Worm (Caenorhabditis elegans) whole organism, young adult: ENCODE data around the gene F55G7.4.

ENCODE experiments used
- B0261.1 ChIP-seq: sonication (generic microtip); optimal IDR thresholded peaks from 2 replicates; lab custom pipeline; 2016; ENCODE audit warnings: mild to moderate bottlenecking, missing genetic modification characterization, moderate library complexity, missing compliant biosample characterization
- C06A6.2 ChIP-seq: fragments of 200-800 bp; sonication (Bioruptor generic); conservative IDR thresholded peaks from 2 replicates; pipeline ENCODE4 v1.3.6; 2022; ENCODE audit warnings: missing genetic modification characterization, missing compliant biosample characterization
- F33H1.4 ChIP-seq: fragments of 200-800 bp; sonication (Bioruptor generic); IDR thresholded peaks from 2 replicates; pipeline ENCODE4 v1.3.6; 2022; ENCODE audit warnings: missing genetic modification reagents, missing genetic modification characterization, missing compliant biosample characterization
- F52B5.7 ChIP-seq: sonication (generic microtip); optimal IDR thresholded peaks from 2 replicates; lab custom pipeline; 2016; ENCODE audit warnings: mild to moderate bottlenecking, missing genetic modification characterization, missing compliant biosample characterization
- F55B11.4 ChIP-seq: sonication (generic microtip); optimal IDR thresholded peaks from 2 replicates; lab custom pipeline; 2016; ENCODE audit warnings: missing compliant biosample characterization, missing genetic modification characterization, borderline replicate concordance; ENCODE audit not compliant: insufficient read depth
- F57C9.4 ChIP-seq: sonication (generic microtip); optimal IDR thresholded peaks from 2 replicates; lab custom pipeline; 2017; ENCODE audit warnings: mild to moderate bottlenecking, missing genetic modification characterization, missing compliant biosample characterization
- K12H6.12 ChIP-seq: fragments of 200-800 bp; sonication (Bioruptor generic); optimal IDR thresholded peaks from 2 replicates; lab custom pipeline; 2018; ENCODE audit warnings: mild to moderate bottlenecking, missing genetic modification characterization, missing compliant biosample characterization
- Y53F4B.3 ChIP-seq: fragments of 200-800 bp; sonication (Bioruptor generic); IDR thresholded peaks from 2 replicates; pipeline ENCODE4 v1.3.6; 2022; ENCODE audit warnings: missing genetic modification reagents, missing genetic modification characterization, missing compliant biosample characterization
- Y53G8AR.9 ChIP-seq: fragments of 200-800 bp; sonication (Bioruptor generic); conservative IDR thresholded peaks from 2 replicates; pipeline ENCODE4 v1.3.6; 2022; ENCODE audit warnings: missing genetic modification reagents, missing genetic modification characterization, missing compliant biosample characterization
- Y79H2A.3 ChIP-seq: fragments of 200-800 bp; sonication (Bioruptor generic); conservative IDR thresholded peaks from 2 replicates; pipeline ENCODE4 v1.3.6; 2022; ENCODE audit warnings: missing genetic modification reagents, missing genetic modification characterization, missing compliant biosample characterization
- atf-7 ChIP-seq: sonication (generic microtip); optimal IDR thresholded peaks from 2 replicates; lab custom pipeline; 2017; ENCODE audit warnings: mild to moderate bottlenecking, missing genetic modification characterization, missing compliant biosample characterization
- attf-6 ChIP-seq: fragments of 200-800 bp; sonication (Bioruptor generic); IDR thresholded peaks from 2 replicates; pipeline ENCODE4 v1.3.6; 2022; ENCODE audit warnings: missing genetic modification reagents, missing genetic modification characterization, missing compliant biosample characterization
- bed-1 ChIP-seq: fragments of 200-800 bp; sonication (Bioruptor generic); IDR thresholded peaks from 2 replicates; pipeline ENCODE4 v1.3.6; 2022; ENCODE audit warnings: missing genetic modification reagents, missing genetic modification characterization, missing compliant biosample characterization
- ccch-3 ChIP-seq: fragments of 200-800 bp; sonication (Bioruptor generic); optimal IDR thresholded peaks from 2 replicates; lab custom pipeline; 2018; ENCODE audit warnings: mild to moderate bottlenecking, missing genetic modification characterization, missing compliant biosample characterization
- cebp-2 ChIP-seq: fragments of 200-800 bp; sonication (Bioruptor generic); IDR thresholded peaks from 2 replicates; pipeline ENCODE4 v1.3.6; 2022; ENCODE audit warnings: missing genetic modification characterization, missing compliant biosample characterization
- ceh-100 ChIP-seq: fragments of 200-800 bp; sonication (Bioruptor generic); IDR thresholded peaks from 2 replicates; pipeline ENCODE4 v1.3.6; 2022; ENCODE audit warnings: missing genetic modification reagents, missing genetic modification characterization, missing compliant biosample characterization
- ceh-40 ChIP-seq: fragments of 200-800 bp; sonication (Bioruptor generic); IDR thresholded peaks from 2 replicates; pipeline ENCODE4 v1.3.6; 2022; ENCODE audit warnings: missing genetic modification characterization, missing compliant biosample characterization
- ceh-58 ChIP-seq: fragments of 200-800 bp; sonication (Bioruptor generic); IDR thresholded peaks from 2 replicates; pipeline ENCODE4 v1.3.6; 2022; ENCODE audit warnings: missing genetic modification characterization, missing compliant biosample characterization
- ceh-91 ChIP-seq: fragments of 200-800 bp; sonication (Bioruptor generic); IDR thresholded peaks from 2 replicates; pipeline ENCODE4 v1.3.6; 2022; ENCODE audit warnings: missing genetic modification reagents, missing genetic modification characterization, missing compliant biosample characterization
- dpff-1 ChIP-seq: sonication (generic microtip); optimal IDR thresholded peaks from 2 replicates; lab custom pipeline; 2017; ENCODE audit warnings: mild to moderate bottlenecking, missing genetic modification characterization, missing compliant biosample characterization
- efl-1 ChIP-seq: fragments of 150-350 bp; optimal IDR thresholded peaks from 2 replicates; lab custom pipeline; 2014; ENCODE audit warnings: missing biosample characterization, missing genetic modification reagents, missing genetic modification characterization
- egl-18 ChIP-seq: fragments of 200-800 bp; sonication (Bioruptor generic); IDR thresholded peaks from 2 replicates; pipeline ENCODE4 v1.3.6; 2022; ENCODE audit warnings: missing genetic modification reagents, missing genetic modification characterization, missing compliant biosample characterization
- egrh-3 ChIP-seq: fragments of 200-800 bp; sonication (Bioruptor generic); IDR thresholded peaks from 2 replicates; pipeline ENCODE4 v1.3.6; 2022; ENCODE audit warnings: missing genetic modification reagents, missing genetic modification characterization, missing compliant biosample characterization
- ekl-4 ChIP-seq: fragments of 200-800 bp; sonication (Bioruptor generic); IDR thresholded peaks from 2 replicates; pipeline ENCODE4 v1.3.6; 2022; ENCODE audit warnings: missing genetic modification reagents, missing genetic modification characterization, missing compliant biosample characterization
- fkh-3 ChIP-seq: sonication (generic microtip); optimal IDR thresholded peaks from 2 replicates; lab custom pipeline; 2016; ENCODE audit warnings: mild to moderate bottlenecking, missing genetic modification characterization, missing compliant biosample characterization
- him-1 ChIP-seq: sonication (generic microtip); optimal IDR thresholded peaks from 2 replicates; lab custom pipeline; 2016; ENCODE audit warnings: missing genotype, missing genetic modification reagents, missing genetic modification characterization, missing compliant biosample characterization
- hlh-12 ChIP-seq: sonication (generic microtip); optimal IDR thresholded peaks from 2 replicates; lab custom pipeline; 2016; ENCODE audit warnings: missing genetic modification characterization, missing compliant biosample characterization
- hmg-1.2 ChIP-seq: fragments of 200-800 bp; sonication (Bioruptor generic); IDR thresholded peaks from 2 replicates; pipeline ENCODE4 v1.3.6; 2022; ENCODE audit warnings: missing genetic modification reagents, missing genetic modification characterization, missing compliant biosample characterization
- lin-40 ChIP-seq: sonication (generic microtip); optimal IDR thresholded peaks from 2 replicates; lab custom pipeline; 2016; ENCODE audit warnings: missing genetic modification characterization, mild to moderate bottlenecking, missing compliant biosample characterization, missing genotype, missing genetic modification reagents
- lsy-27 ChIP-seq: sonication (generic microtip); optimal IDR thresholded peaks from 2 replicates; lab custom pipeline; 2017; ENCODE audit warnings: missing genetic modification characterization, mild to moderate bottlenecking, missing compliant biosample characterization, antibody characterized with exemption, missing genotype, borderline replicate concordance; ENCODE audit not compliant: insufficient read depth
- madf-10 ChIP-seq: sonication (generic microtip); optimal IDR thresholded peaks from 2 replicates; lab custom pipeline; 2016; ENCODE audit warnings: mild to moderate bottlenecking, missing genetic modification characterization, missing compliant biosample characterization
- madf-6 ChIP-seq: fragments of 200-800 bp; sonication (Bioruptor generic); IDR thresholded peaks from 2 replicates; pipeline ENCODE4 v1.3.6; 2022; ENCODE audit warnings: missing genetic modification reagents, missing genetic modification characterization, missing compliant biosample characterization
- mel-28 ChIP-seq: sonication (generic microtip); optimal IDR thresholded peaks from 2 replicates; lab custom pipeline; 2016; ENCODE audit warnings: borderline replicate concordance, mild to moderate bottlenecking, missing genetic modification characterization, missing compliant biosample characterization
- mes-4 ChIP-seq: sonication (generic microtip); optimal IDR thresholded peaks from 2 replicates; lab custom pipeline; 2016; ENCODE audit warnings: missing genotype, missing genetic modification characterization, missing compliant biosample characterization
- nfyb-1 ChIP-seq: fragments of 200-800 bp; sonication (Bioruptor generic); IDR thresholded peaks from 2 replicates; pipeline ENCODE4 v1.3.6; 2022; ENCODE audit warnings: missing genetic modification reagents, missing genetic modification characterization, missing compliant biosample characterization
- nhr-179 ChIP-seq: sonication (generic microtip); optimal IDR thresholded peaks from 2 replicates; lab custom pipeline; 2016; ENCODE audit warnings: mild to moderate bottlenecking, missing genetic modification characterization, missing compliant biosample characterization
- nhr-27 ChIP-seq: fragments of 200-800 bp; sonication (Bioruptor generic); optimal IDR thresholded peaks from 2 replicates; lab custom pipeline; 2018; ENCODE audit warnings: mild to moderate bottlenecking, missing genetic modification characterization, moderate library complexity, missing compliant biosample characterization
- nhr-80 ChIP-seq: sonication (generic microtip); optimal IDR thresholded peaks from 2 replicates; lab custom pipeline; 2016; ENCODE audit warnings: missing genetic modification characterization, missing compliant biosample characterization
- nhr-90 ChIP-seq: sonication (generic microtip); optimal IDR thresholded peaks from 2 replicates; lab custom pipeline; 2016; ENCODE audit warnings: missing genotype, mild to moderate bottlenecking, missing genetic modification characterization, missing compliant biosample characterization
- pha-4 ChIP-seq: fragments of 150-350 bp; sonication (generic microtip); optimal IDR thresholded peaks from 2 replicates; lab custom pipeline; 2014; ENCODE audit warnings: missing biosample characterization, missing genetic modification reagents, missing genetic modification characterization
- rec-8 ChIP-seq, 2 experiments: sonication (generic microtip); optimal IDR thresholded peaks; 2 replicates each; lab custom pipeline; 2016; ENCODE audit warnings: mild to moderate bottlenecking in 2 of 2, missing genetic modification characterization in 2 of 2, missing genetic modification reagents in 2 of 2, missing genotype in 2 of 2, missing biosample characterization in 1 of 2, missing compliant biosample characterization in 1 of 2, moderate library complexity in 1 of 2
- rpc-1 ChIP-seq, 2 experiments: fragments of 150-350 bp in 1 of 2; sonication (generic microtip) in 1 of 2; optimal IDR thresholded peaks; 2 replicates each; lab custom pipeline; 2014 to 2018; ENCODE audit warnings: missing biosample characterization in 1 of 2, missing genetic modification characterization in 1 of 2, missing genetic modification reagents in 1 of 2, missing genotype in 1 of 2
- sptf-2 ChIP-seq: fragments of 200-800 bp; sonication (Bioruptor generic); optimal IDR thresholded peaks from 2 replicates; lab custom pipeline; 2018; ENCODE audit warnings: mild to moderate bottlenecking, missing genetic modification characterization, missing compliant biosample characterization
- tbp1 ChIP-seq: fragments of 200-800 bp; sonication (Bioruptor generic); optimal IDR thresholded peaks from 2 replicates; lab custom pipeline; 2018; ENCODE audit warnings: mild to moderate bottlenecking, missing genetic modification characterization, missing compliant biosample characterization
- tlf-1 ChIP-seq: fragments of 200-800 bp; sonication (Bioruptor generic); optimal IDR thresholded peaks from 2 replicates; lab custom pipeline; 2018; ENCODE audit warnings: mild to moderate bottlenecking, missing genetic modification characterization, missing compliant biosample characterization
- zfh-2 ChIP-seq: fragments of 200-800 bp; sonication (Bioruptor generic); conservative IDR thresholded peaks from 2 replicates; pipeline ENCODE4 v1.3.6; 2022; ENCODE audit warnings: missing genetic modification reagents, missing genetic modification characterization, missing compliant biosample characterization
- ztf-26 ChIP-seq: sonication (generic microtip); optimal IDR thresholded peaks from 2 replicates; lab custom pipeline; 2017; ENCODE audit warnings: missing genetic modification characterization, missing compliant biosample characterization
- ztf-28 ChIP-seq: fragments of 200-800 bp; sonication (Bioruptor generic); IDR thresholded peaks from 2 replicates; pipeline ENCODE4 v1.3.6; 2022; ENCODE audit warnings: missing genetic modification reagents, missing genetic modification characterization, missing compliant biosample characterization
- ztf-6 ChIP-seq: fragments of 200-800 bp; sonication (Bioruptor generic); IDR thresholded peaks from 2 replicates; pipeline ENCODE4 v1.3.6; 2022; ENCODE audit warnings: missing genetic modification reagents, missing genetic modification characterization, missing compliant biosample characterization

Gene F55G7.4

ce11 chrX:11933547-11933946 lies 5.9 kb downstream of the F55G7.4 start (continued):
- no peak for TF ChIP-seq pha-4 (tag; lab: Kevin White, UChicago)
- TF ChIP-seq fkh-3 (tag; lab: Kevin White, UChicago) = no peak
- TF ChIP-seq Y53G8AR.9 (GFP tag; lab: Robert Waterston, UW) = no peak
- TF ChIP-seq C06A6.2 = no peak
- TF ChIP-seq lsy-27 (tag; lab: Kevin White, UChicago) = no peak
- TF ChIP-seq madf-10 = peak; percentile 35
- peak in 1 of 2 experiments; percentile 50 for TF ChIP-seq rec-8 (tag; optimal IDR thresholded peaks at IDR 0.05; lab: Kevin White, UChicago)
- TF ChIP-seq ceh-58 (GFP tag; lab: Robert Waterston, UW) = no peak
- TF ChIP-seq him-1 (tag; lab: Kevin White, UChicago) = peak; percentile 87
- 0 out of 2 replicates have a peak, but pooled peaks have one; percentile 26 for TF ChIP-seq Y53F4B.3 (GFP tag; lab: Robert Waterston, UW)
- TF ChIP-seq F57C9.4 (tag; lab: Kevin White, UChicago) = no peak
- TF ChIP-seq zfh-2 (GFP tag; lab: Robert Waterston, UW) = no peak
- TF ChIP-seq tbp1 (GFP tag; lab: Kevin White, UChicago) = peak; percentile 94
- TF ChIP-seq atf-7 = peak; percentile 26
- no peak for TF ChIP-seq F33H1.4
- no peak for TF ChIP-seq egrh-3 (GFP tag; lab: Robert Waterston, UW)
- TF ChIP-seq ceh-100 (GFP tag; lab: Robert Waterston, UW) = no peak
- TF ChIP-seq efl-1 (GFP tag; lab: Kevin White, UChicago) = no peak
- TF ChIP-seq dpff-1 (tag; lab: Kevin White, UChicago) = no peak
- TF ChIP-seq nhr-90 (tag; lab: Kevin White, UChicago) = peak; percentile 79
- TF ChIP-seq nhr-80 (tag; lab: Kevin White, UChicago) = no peak
- no peak for TF ChIP-seq mel-28
- no peak for TF ChIP-seq lin-40 (tag; lab: Kevin White, UChicago)
- TF ChIP-seq mes-4 (tag; lab: Kevin White, UChicago) = peak; percentile 2
- peak; percentile 71; the same call in 1 of the 2 replicates for TF ChIP-seq ztf-28 (GFP tag; lab: Robert Waterston, UW)
- no peak for TF ChIP-seq ztf-6
- peak; percentile 56; the same call in 1 of the 2 replicates for TF ChIP-seq bed-1 (GFP tag; lab: Robert Waterston, UW)
- peak; percentile 69 for TF ChIP-seq hmg-1.2 (GFP tag; lab: Robert Waterston, UW)
- TF ChIP-seq madf-6 (GFP tag; lab: Robert Waterston, UW) = no peak; the same call in 1 of the 2 replicates
- TF ChIP-seq hlh-12 = no peak
- TF ChIP-seq nfyb-1 (GFP tag; lab: Robert Waterston, UW) = peak; percentile 67
- TF ChIP-seq K12H6.12 (tag; lab: Kevin White, UChicago) = no peak
- no peak for TF ChIP-seq nhr-179
- no peak for TF ChIP-seq F52B5.7 (tag; lab: Kevin White, UChicago)
- TF ChIP-seq ccch-3 (GFP tag; lab: Kevin White, UChicago) = no peak
- TF ChIP-seq sptf-2 (GFP tag; lab: Kevin White, UChicago) = peak; percentile 46
- peak; percentile 85 for TF ChIP-seq cebp-2 (GFP tag; lab: Robert Waterston, UW)
- TF ChIP-seq Y79H2A.3 (GFP tag; lab: Robert Waterston, UW) = no peak
- no peak for TF ChIP-seq F55B11.4 (tag; lab: Kevin White, UChicago)
- TF ChIP-seq attf-6 (GFP tag; lab: Robert Waterston, UW) = peak; percentile 63
- no peak for TF ChIP-seq egl-18 (GFP tag; lab: Robert Waterston, UW)
- no peak for TF ChIP-seq nhr-27 (tag; lab: Kevin White, UChicago)
- TF ChIP-seq ceh-40 (GFP tag; lab: Robert Waterston, UW) = 0 out of 2 replicates have a peak, but pooled peaks have one; percentile 50
- no peak for TF ChIP-seq ztf-26 (tag; lab: Kevin White, UChicago)
- no peak for TF ChIP-seq ceh-91 (GFP tag; lab: Robert Waterston, UW)
- TF ChIP-seq rpc-1 (optimal IDR thresholded peaks at IDR 0.05; lab: Kevin White, UChicago) = peak; percentile 71
- peak; percentile 93 for TF ChIP-seq rpc-1 (tag; optimal IDR thresholded peaks at IDR 0.05; lab: Kevin White, UChicago)
- no peak for TF ChIP-seq tlf-1 (GFP tag; lab: Kevin White, UChicago)
- no peak for TF ChIP-seq ekl-4 (GFP tag; lab: Robert Waterston, UW)
- peak; percentile 89 for TF ChIP-seq B0261.1
